Worm (Caenorhabditis elegans) whole organism, L1 larva: ENCODE data around the gene F43C11.8.
A peak's percentile ranks its signal among the peaks of the same experiment; 100 is the strongest.

Experiments
- C34B4.2 ChIP-seq: sonication (generic microtip); optimal IDR thresholded peaks from 2 replicates; lab custom pipeline; 2017; ENCODE audit warnings: mild to moderate bottlenecking, missing genetic modification characterization, missing compliant biosample characterization
- aha-1 ChIP-seq: fragments of 150-350 bp; optimal IDR thresholded peaks from 2 replicates; lab custom pipeline; 2014; ENCODE audit warnings: missing biosample characterization, missing genetic modification characterization
- aly-2 ChIP-seq: fragments of 150-350 bp; optimal IDR thresholded peaks from 2 replicates; lab custom pipeline; 2014; ENCODE audit warnings: missing biosample characterization, missing genetic modification characterization
- blmp-1 ChIP-seq: fragments of 150-350 bp; optimal IDR thresholded peaks from 2 replicates; lab custom pipeline; 2014; ENCODE audit warnings: missing biosample characterization, missing genetic modification characterization
- ceh-82 ChIP-seq, 3 experiments: fragments of 150-350 bp in 1 of 3; sonication (generic microtip) in 2 of 3; optimal IDR thresholded peaks; 2 replicates each; lab custom pipeline; 2014 to 2017; ENCODE audit warnings: missing biosample characterization in 3 of 3, missing genetic modification characterization in 3 of 3
- ces-1 ChIP-seq: fragments of 150-350 bp; optimal IDR thresholded peaks from 2 replicates; lab custom pipeline; 2014; ENCODE audit warnings: missing biosample characterization, missing genetic modification reagents, missing genetic modification characterization
- dpl-1 ChIP-seq, 3 experiments: fragments of 150-350 bp in 2 of 3; sonication (generic microtip) in 1 of 3; optimal IDR thresholded peaks; 2 replicates each; lab custom pipeline; 2014 to 2017; ENCODE audit warnings: missing biosample characterization in 3 of 3, missing genetic modification characterization in 3 of 3, missing genetic modification reagents in 3 of 3
- dsc-1 ChIP-seq: sonication (generic microtip); optimal IDR thresholded peaks from 2 replicates; lab custom pipeline; 2016; ENCODE audit warnings: mild to moderate bottlenecking, missing genetic modification characterization, missing compliant biosample characterization
- efl-1 ChIP-seq, 4 experiments: fragments of 150-350 bp; optimal IDR thresholded peaks in 3 of 4; peaks in 1 of 4; 1 replicate in 1 of 4; 2 replicates in 3 of 4; lab custom pipeline; 2014; ENCODE audit warnings: missing biosample characterization in 2 of 4, missing genetic modification characterization in 2 of 4, missing genetic modification reagents in 2 of 4
- egl-13 ChIP-seq: sonication (generic microtip); optimal IDR thresholded peaks from 2 replicates; lab custom pipeline; 2016; ENCODE audit warnings: missing genotype, missing genetic modification reagents, missing genetic modification characterization, missing compliant biosample characterization
- elt-2 ChIP-seq: sonication (generic microtip); optimal IDR thresholded peaks from 2 replicates; lab custom pipeline; 2016; ENCODE audit warnings: missing genetic modification characterization, mild to moderate bottlenecking, inconsistent platforms, missing compliant biosample characterization, missing genetic modification reagents
- ets-5 ChIP-seq: fragments of 200-800 bp; sonication (Bioruptor generic); IDR thresholded peaks from 2 replicates; pipeline ENCODE4 v1.3.6; 2022; ENCODE audit warnings: missing genetic modification characterization, missing compliant biosample characterization
- fkh-10 ChIP-seq: sonication (generic microtip); optimal IDR thresholded peaks from 2 replicates; lab custom pipeline; 2017; ENCODE audit warnings: missing biosample characterization, missing genetic modification reagents, missing genetic modification characterization
- fkh-4 ChIP-seq: sonication (generic microtip); optimal IDR thresholded peaks from 2 replicates; lab custom pipeline; 2016; ENCODE audit warnings: missing compliant biosample characterization, missing genetic modification characterization, borderline replicate concordance
- fkh-8 ChIP-seq: sonication (generic microtip); optimal IDR thresholded peaks from 2 replicates; lab custom pipeline; 2016; ENCODE audit warnings: mild to moderate bottlenecking, missing genetic modification characterization, missing compliant biosample characterization
- hpl-2 ChIP-seq: fragments of 150-350 bp; optimal IDR thresholded peaks from 2 replicates; lab custom pipeline; 2014; ENCODE audit warnings: missing biosample characterization, missing genetic modification reagents, missing genetic modification characterization
- irx-1 ChIP-seq: sonication (generic microtip); optimal IDR thresholded peaks from 2 replicates; lab custom pipeline; 2016; ENCODE audit warnings: missing genetic modification characterization, missing compliant biosample characterization
- isw-1 ChIP-seq: fragments of 200-800 bp; sonication (Bioruptor generic); IDR thresholded peaks from 2 replicates; pipeline ENCODE4 v1.3.6; 2022; ENCODE audit warnings: missing genetic modification characterization, missing compliant biosample characterization
- jun-1 ChIP-seq: fragments of 150-350 bp; optimal IDR thresholded peaks from 2 replicates; lab custom pipeline; 2014; ENCODE audit warnings: missing biosample characterization, missing genetic modification reagents, missing genetic modification characterization
- lin-13 ChIP-seq: fragments of 150-350 bp; optimal IDR thresholded peaks from 2 replicates; lab custom pipeline; 2014; ENCODE audit warnings: missing biosample characterization, missing genetic modification reagents, missing genetic modification characterization
- lin-35 ChIP-seq, 2 experiments: fragments of 150-350 bp; optimal IDR thresholded peaks; 2 replicates each; lab custom pipeline; 2014; ENCODE audit warnings: missing biosample characterization in 2 of 2, missing genetic modification characterization in 2 of 2, missing genetic modification reagents in 2 of 2
- lir-3 ChIP-seq: sonication (generic microtip); optimal IDR thresholded peaks from 2 replicates; lab custom pipeline; 2016; ENCODE audit warnings: mild to moderate bottlenecking, missing genetic modification characterization, moderate library complexity, missing compliant biosample characterization; ENCODE audit not compliant: poor library complexity
- mab-9 ChIP-seq: fragments of 200-800 bp; sonication (Bioruptor generic); IDR thresholded peaks from 2 replicates; pipeline ENCODE4 v1.3.6; 2022; ENCODE audit warnings: missing genetic modification reagents, missing genetic modification characterization, missing compliant biosample characterization
- mef-2 ChIP-seq: fragments of 150-350 bp; optimal IDR thresholded peaks from 2 replicates; lab custom pipeline; 2014; ENCODE audit warnings: missing biosample characterization, missing genetic modification characterization
- nhr-11 ChIP-seq: fragments of 150-350 bp; optimal IDR thresholded peaks from 2 replicates; lab custom pipeline; 2014; ENCODE audit warnings: missing biosample characterization, missing genetic modification characterization
- nhr-19 ChIP-seq: fragments of 200-800 bp; sonication (Bioruptor generic); conservative IDR thresholded peaks from 2 replicates; pipeline ENCODE4 v1.3.6; 2022; ENCODE audit warnings: missing genetic modification characterization, missing compliant biosample characterization
- nhr-77 ChIP-seq: fragments of 150-350 bp; optimal IDR thresholded peaks from 2 replicates; lab custom pipeline; 2014; ENCODE audit warnings: missing biosample characterization, missing genetic modification characterization
- nhr-84 ChIP-seq: sonication (generic microtip); optimal IDR thresholded peaks from 2 replicates; lab custom pipeline; 2017; ENCODE audit warnings: missing biosample characterization, missing genetic modification characterization
- nhr-85 ChIP-seq: sonication (generic microtip); peaks from one replicate; lab custom pipeline; 2016; ENCODE audit warnings: missing genetic modification characterization, inconsistent platforms, missing compliant biosample characterization
- pax-3 ChIP-seq: fragments of 200-800 bp; sonication (Bioruptor generic); optimal IDR thresholded peaks from 2 replicates; lab custom pipeline; 2018; ENCODE audit warnings: mild to moderate bottlenecking, missing genetic modification characterization, moderate library complexity, missing compliant biosample characterization
- sptf-1 ChIP-seq: fragments of 150-350 bp; optimal IDR thresholded peaks from 2 replicates; lab custom pipeline; 2014; ENCODE audit warnings: missing biosample characterization, missing genetic modification characterization
- sup-37 ChIP-seq: fragments of 200-800 bp; sonication (Bioruptor generic); optimal IDR thresholded peaks from 2 replicates; lab custom pipeline; 2018; ENCODE audit warnings: mild to moderate bottlenecking, missing genetic modification characterization, missing compliant biosample characterization
- swsn-7 ChIP-seq: sonication (generic microtip); optimal IDR thresholded peaks from 2 replicates; lab custom pipeline; 2016; ENCODE audit warnings: missing genetic modification characterization, missing compliant biosample characterization
- tbx-2 ChIP-seq: sonication (generic microtip); optimal IDR thresholded peaks from 2 replicates; lab custom pipeline; 2016; ENCODE audit warnings: missing genetic modification characterization, missing compliant biosample characterization
- unc-30 ChIP-seq: sonication (generic microtip); optimal IDR thresholded peaks from 2 replicates; lab custom pipeline; 2017; ENCODE audit warnings: missing biosample characterization, missing genetic modification characterization
- unc-62 ChIP-seq: fragments of 150-350 bp; optimal IDR thresholded peaks from 2 replicates; lab custom pipeline; 2014; ENCODE audit warnings: missing biosample characterization, missing genetic modification reagents, missing genetic modification characterization
- unc-86 ChIP-seq: sonication (generic microtip); optimal IDR thresholded peaks from 2 replicates; lab custom pipeline; 2016; ENCODE audit warnings: missing genetic modification characterization, missing compliant biosample characterization
- vab-15 ChIP-seq: sonication (generic microtip); optimal IDR thresholded peaks from 2 replicates; lab custom pipeline; 2017; ENCODE audit warnings: missing genotype, mild to moderate bottlenecking, missing genetic modification characterization, missing compliant biosample characterization
- xbp-1 ChIP-seq: sonication (generic microtip); optimal IDR thresholded peaks from 2 replicates; lab custom pipeline; 2016; ENCODE audit warnings: missing genetic modification characterization, missing compliant biosample characterization
- ztf-11 ChIP-seq, 2 experiments: sonication (generic microtip); optimal IDR thresholded peaks; 2 replicates each; lab custom pipeline; 2016 to 2017; ENCODE audit warnings: missing genetic modification characterization in 2 of 2, missing biosample characterization in 1 of 2, missing compliant biosample characterization in 1 of 2

F43C11.8 gene

ce11 chrII:2302330-2302729 lies 30.0 kb upstream of the F43C11.8 start, which contains the start of gene B0281.6:
TSS of gene B0281.6 (minus strand) at chrII:2302430.
- TF ChIP-seq lin-35 (GFP tag; optimal IDR thresholded peaks at IDR 0.05; lab: Kevin White, UChicago) (no peak), blmp-1 (no peak), efl-1 (optimal IDR thresholded peaks at IDR 0.05; lab: Kevin White, UChicago) (no peak), efl-1 (GFP tag; optimal IDR thresholded peaks at IDR 0.05 in 1 of 2; lab: Kevin White, UChicago) (peak in 1 of 2 experiments; percentile 22), jun-1 (no peak), fkh-8 (tag; lab: Kevin White, UChicago) (no peak), sptf-1 (tag; lab: Kevin White, UChicago) (no peak)

DNA sequence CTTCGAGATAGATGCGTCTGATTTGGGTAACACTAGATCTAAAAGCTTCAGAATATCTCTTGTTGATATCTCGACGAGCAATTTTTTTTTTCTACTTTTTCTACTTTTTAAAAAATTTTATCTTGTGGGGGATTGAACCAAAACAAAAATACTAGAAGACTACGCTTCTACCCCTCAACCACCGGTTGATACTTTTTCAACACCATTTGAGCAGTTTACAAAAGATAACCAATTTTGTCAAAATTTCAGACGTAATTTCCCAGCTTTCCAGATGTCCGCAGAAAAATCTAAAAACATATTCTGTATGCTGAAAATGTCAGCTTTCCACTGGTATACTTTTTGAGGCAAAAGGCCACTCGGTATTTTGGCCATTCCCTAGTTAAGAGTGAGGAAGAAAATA lies 27.7 kb upstream of the F43C11.8 start:
- TF ChIP-seq isw-1 (GFP tag; lab: Robert Waterston, UW) (no peak), hpl-2 (GFP tag; lab: Kevin White, UChicago) (no peak), vab-15 (tag; lab: Kevin White, UChicago) (no peak), sup-37 (no peak), fkh-8 (tag; lab: Kevin White, UChicago) (no peak), mef-2 (tag; lab: Kevin White, UChicago) (no peak), nhr-11 (tag; lab: Kevin White, UChicago) (no peak), pax-3 (tag; lab: Kevin White, UChicago) (no peak), unc-62 (GFP tag; lab: Kevin White, UChicago) (no peak), aly-2 (tag; lab: Kevin White, UChicago) (no peak)

DNA sequence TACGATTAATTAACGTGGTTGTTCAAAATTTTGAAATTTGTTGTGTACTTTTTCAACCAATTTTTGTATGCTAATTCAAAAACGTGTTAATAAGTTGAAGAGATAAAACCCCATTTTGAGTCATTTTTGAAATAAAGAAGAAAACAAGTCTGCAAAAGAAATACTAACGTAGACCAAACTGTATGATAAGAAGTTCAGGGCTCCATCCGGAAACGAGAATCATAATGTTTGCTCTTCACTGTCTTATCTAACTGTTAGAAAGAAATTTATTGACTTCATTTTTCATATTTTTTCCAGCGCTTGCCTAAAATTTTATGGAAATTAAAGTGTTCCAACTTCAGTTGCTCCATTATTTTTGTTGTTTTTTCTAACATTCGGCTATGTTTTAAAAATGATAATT lies 26.8 kb upstream of the F43C11.8 start:
- TF ChIP-seq pax-3 (tag; lab: Kevin White, UChicago) (no peak), fkh-10 (GFP tag; lab: Kevin White, UChicago) (no peak), elt-2 (tag; lab: Kevin White, UChicago) (peak; percentile 58), lin-13 (no peak), mab-9 (no peak), fkh-4 (tag; lab: Kevin White, UChicago) (no peak), efl-1 (optimal IDR thresholded peaks at IDR 0.05; lab: Kevin White, UChicago) (no peak), efl-1 (GFP tag; optimal IDR thresholded peaks at IDR 0.05 in 1 of 2; lab: Kevin White, UChicago) (peak in 1 of 2 experiments; percentile 85)

ce11 chrII:2306741-2307140 lies 25.6 kb upstream of the F43C11.8 start, which contains the start of gene B0281.3:
TSS of gene B0281.3 (plus strand) at chrII:2307041.
- TF ChIP-seq fkh-8 (tag; lab: Kevin White, UChicago) (no peak), ets-5 (no peak), dsc-1 (tag; lab: Kevin White, UChicago) (no peak), unc-86 (tag; lab: Kevin White, UChicago) (no peak), irx-1 (tag; lab: Kevin White, UChicago) (no peak), ces-1 (GFP tag; lab: Kevin White, UChicago) (no peak), dpl-1 (GFP tag; optimal IDR thresholded peaks at IDR 0.05; lab: Kevin White, UChicago) (no peak), hpl-2 (GFP tag; lab: Kevin White, UChicago) (no peak), nhr-77 (tag; lab: Kevin White, UChicago) (no peak)

DNA sequence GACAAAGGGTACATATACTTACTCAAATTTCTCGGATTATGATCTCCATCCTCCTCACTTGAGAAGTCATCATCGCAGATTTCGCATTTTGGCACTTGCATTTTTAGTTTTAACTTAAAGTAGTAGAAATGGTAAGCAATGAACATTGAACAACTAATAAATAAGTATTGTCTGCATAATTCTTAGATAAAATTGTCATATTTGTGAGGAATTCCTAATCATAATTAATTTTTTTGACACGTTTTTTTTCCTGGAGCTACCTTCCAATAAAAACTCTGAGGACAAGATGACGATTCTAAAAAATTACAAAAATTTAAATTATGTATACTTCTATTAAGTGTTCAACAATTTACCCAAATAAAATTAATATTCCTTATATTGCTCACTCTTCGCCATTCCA lies 19.6 kb upstream of the F43C11.8 start, which contains the start of the genes trim-21 and B0281.1:
trim-21 (minus strand) TSS at position 101 of the 400 bp plus-strand sequence.
B0281.1 (plus strand) TSS at position 321 of the 400 bp plus-strand sequence.
- no peak for TF ChIP-seq isw-1 (GFP tag; lab: Robert Waterston, UW)
- no peak for TF ChIP-seq ceh-82 (tag; optimal IDR thresholded peaks at IDR 0.05; lab: Kevin White, UChicago)
- TF ChIP-seq unc-30 (tag; lab: Kevin White, UChicago), result no peak
- TF ChIP-seq nhr-85 (tag; lab: Kevin White, UChicago), result no peak
- no peak for TF ChIP-seq nhr-19 (GFP tag; lab: Robert Waterston, UW)
- no peak for TF ChIP-seq mab-9
- TF ChIP-seq egl-13 (tag; lab: Kevin White, UChicago), result no peak
- no peak for TF ChIP-seq aha-1 (tag; lab: Kevin White, UChicago)
- TF ChIP-seq C34B4.2, result no peak
- no peak for TF ChIP-seq xbp-1 (tag; lab: Kevin White, UChicago)
- TF ChIP-seq nhr-11 (tag; lab: Kevin White, UChicago), result no peak
- no peak for TF ChIP-seq dpl-1 (GFP tag; optimal IDR thresholded peaks at IDR 0.05; lab: Kevin White, UChicago)
- no peak for TF ChIP-seq lir-3 (tag; lab: Kevin White, UChicago)
- TF ChIP-seq swsn-7 (tag; lab: Kevin White, UChicago), result no peak
- TF ChIP-seq nhr-77 (tag; lab: Kevin White, UChicago), result no peak
- TF ChIP-seq nhr-84 (tag; lab: Kevin White, UChicago), result no peak
- TF ChIP-seq tbx-2 (tag; lab: Kevin White, UChicago), result no peak
- TF ChIP-seq sup-37, result no peak
- TF ChIP-seq ztf-11 (tag; optimal IDR thresholded peaks at IDR 0.05; lab: Kevin White, UChicago), result no peak
